Fruit fly (Drosophila melanogaster) whole organism, embryonic: Measurements from ENCODE around the gene Plzf.

Experiments used
- ATbp ChIP-seq: fragments of 200-800 bp; sonication (Bioruptor generic); optimal IDR thresholded peaks from 2 replicates; lab custom pipeline; 2017; ENCODE audit warnings: missing biosample characterization, mild to moderate bottlenecking, missing genetic modification characterization, missing genetic modification reagents
- B-H2 ChIP-seq: fragments of 200-800 bp; sonication (Bioruptor generic); optimal IDR thresholded peaks from 2 replicates; lab custom pipeline; 2018; ENCODE audit warnings: missing biosample characterization, mild to moderate bottlenecking, missing genetic modification characterization
- CG11504 ChIP-seq: fragments of 200-800 bp; sonication (Bioruptor generic); optimal IDR thresholded peaks from 3 replicates; lab custom pipeline; 2019; ENCODE audit warnings: missing biosample characterization, mild to moderate bottlenecking, missing genetic modification characterization, moderate library complexity
- CG12744 ChIP-seq: fragments of 200-800 bp; sonication (Bioruptor generic); optimal IDR thresholded peaks from 2 replicates; lab custom pipeline; 2016; ENCODE audit warnings: missing biosample characterization, missing genetic modification characterization
- CG13624 ChIP-seq: fragments of 200-800 bp; sonication (Bioruptor generic); optimal IDR thresholded peaks from 2 replicates; lab custom pipeline; 2016; ENCODE audit warnings: missing biosample characterization, missing genetic modification characterization
- CG18476 ChIP-seq: fragments of 200-800 bp; sonication (Bioruptor generic); optimal IDR thresholded peaks from 2 replicates; lab custom pipeline; 2016; ENCODE audit warnings: missing biosample characterization, mild to moderate bottlenecking, missing genetic modification characterization
- CG18764 ChIP-seq: fragments of 200-800 bp; sonication (Bioruptor generic); optimal IDR thresholded peaks from 3 replicates; lab custom pipeline; 2016; ENCODE audit warnings: missing biosample characterization, missing genetic modification characterization
- CG3995 ChIP-seq: fragments of 200-800 bp; sonication (Bioruptor generic); optimal IDR thresholded peaks from 3 replicates; lab custom pipeline; 2016; ENCODE audit warnings: missing biosample characterization, missing genetic modification characterization
- CG6175 ChIP-seq: fragments of 200-800 bp; sonication (Bioruptor generic); IDR thresholded peaks from 3 replicates; pipeline ENCODE4 v1.3.6; 2022; ENCODE audit warnings: missing biosample characterization, missing genetic modification characterization
- CG6272 ChIP-seq: fragments of 200-800 bp; sonication (Bioruptor generic); IDR thresholded peaks from 2 replicates; pipeline ENCODE4 v1.3.6; 2022; ENCODE audit warnings: missing biosample characterization, missing genetic modification characterization
- CG7271 ChIP-seq: fragments of 200-800 bp; sonication (Bioruptor generic); optimal IDR thresholded peaks from 2 replicates; lab custom pipeline; 2018; ENCODE audit warnings: missing biosample characterization, mild to moderate bottlenecking, missing genetic modification characterization, moderate library complexity
- CG7556 ChIP-seq: fragments of 200-800 bp; sonication (Bioruptor generic); optimal IDR thresholded peaks from 2 replicates; lab custom pipeline; 2017; ENCODE audit warnings: missing biosample characterization, mild to moderate bottlenecking, missing genetic modification characterization
- CG7786 ChIP-seq: fragments of 200-800 bp; sonication (Bioruptor generic); optimal IDR thresholded peaks from 2 replicates; lab custom pipeline; 2016; ENCODE audit warnings: missing biosample characterization, missing genetic modification characterization
- CG7839 ChIP-seq: fragments of 200-800 bp; sonication (Bioruptor generic); optimal IDR thresholded peaks from 3 replicates; lab custom pipeline; 2018; ENCODE audit warnings: missing biosample characterization, mild to moderate bottlenecking, missing genetic modification characterization, moderate library complexity
- CG9609 ChIP-seq: fragments of 200-800 bp; sonication (Bioruptor generic); optimal IDR thresholded peaks from 3 replicates; lab custom pipeline; 2016; ENCODE audit warnings: missing biosample characterization, missing genetic modification characterization
- D ChIP-seq, 2 experiments: fragments of 200-800 bp in 1 of 2; fragments of >200 bp in 1 of 2; sonication (Bioruptor generic) in 1 of 2; optimal IDR thresholded peaks; 2 replicates in 1 of 2; 3 replicates in 1 of 2; lab custom pipeline; 2017; ENCODE audit warnings: mild to moderate bottlenecking in 1 of 2, missing biosample characterization in 1 of 2, missing genetic modification characterization in 1 of 2, missing genetic modification reagents in 1 of 2
- Dp ChIP-seq: fragments of 200-800 bp; sonication (Bioruptor generic); optimal IDR thresholded peaks from 2 replicates; lab custom pipeline; 2018; ENCODE audit warnings: missing biosample characterization, mild to moderate bottlenecking, missing genetic modification characterization, moderate library complexity
- ERR ChIP-seq: fragments of 200-800 bp; sonication (Bioruptor generic); optimal IDR thresholded peaks from 2 replicates; lab custom pipeline; 2016; ENCODE audit warnings: missing biosample characterization, missing genetic modification characterization
- Eip74EF ChIP-seq, 2 experiments: fragments of 200-800 bp in 1 of 2; fragments of >200 bp in 1 of 2; sonication (Bioruptor generic) in 1 of 2; optimal IDR thresholded peaks; 2 replicates each; lab custom pipeline; 2017 to 2019; ENCODE audit warnings: missing biosample characterization in 2 of 2, missing genetic modification characterization in 2 of 2, mild to moderate bottlenecking in 1 of 2, moderate library complexity in 1 of 2
- Fer1 ChIP-seq: fragments of 200-800 bp; sonication (Bioruptor generic); optimal IDR thresholded peaks from 2 replicates; lab custom pipeline; 2017; ENCODE audit warnings: missing biosample characterization, mild to moderate bottlenecking, missing genetic modification characterization
- GATAe ChIP-seq: fragments of 200-800 bp; sonication (Bioruptor generic); conservative IDR thresholded peaks from 2 replicates; pipeline ENCODE4 v1.3.6; 2022; ENCODE audit warnings: missing biosample characterization, missing genetic modification characterization
- Gsc ChIP-seq: fragments of 200-800 bp; sonication (Bioruptor generic); IDR thresholded peaks from 2 replicates; pipeline ENCODE4 v1.3.6; 2022; ENCODE audit warnings: missing biosample characterization, missing genetic modification characterization
- HHEX ChIP-seq: fragments of 200-800 bp; sonication (Bioruptor generic); optimal IDR thresholded peaks from 3 replicates; lab custom pipeline; 2017; ENCODE audit warnings: missing biosample characterization, mild to moderate bottlenecking, missing genetic modification characterization, missing genetic modification reagents
- HmgD ChIP-seq: fragments of 200-800 bp; sonication (Bioruptor generic); optimal IDR thresholded peaks from 3 replicates; lab custom pipeline; 2016; ENCODE audit warnings: missing biosample characterization, missing genetic modification characterization
- HmgZ ChIP-seq: fragments of 200-800 bp; sonication (Bioruptor generic); optimal IDR thresholded peaks from 2 replicates; lab custom pipeline; 2018; ENCODE audit warnings: missing biosample characterization, mild to moderate bottlenecking, missing genetic modification characterization
- Hmx ChIP-seq: fragments of 200-800 bp; sonication (Bioruptor generic); optimal IDR thresholded peaks from 2 replicates; lab custom pipeline; 2016; ENCODE audit warnings: missing biosample characterization, missing genetic modification characterization
- Hsf ChIP-seq: fragments of 200-800 bp; sonication (Bioruptor generic); optimal IDR thresholded peaks from 3 replicates; lab custom pipeline; 2016; ENCODE audit warnings: missing biosample characterization, missing genetic modification characterization
- Jarid2 ChIP-seq: fragments of 200-800 bp; sonication (Bioruptor generic); optimal IDR thresholded peaks from 3 replicates; lab custom pipeline; 2017; ENCODE audit warnings: mild to moderate bottlenecking, missing biosample characterization, missing genetic modification reagents, missing genetic modification characterization
- NK7.1 ChIP-seq: fragments of 200-800 bp; sonication (Bioruptor generic); optimal IDR thresholded peaks from 3 replicates; lab custom pipeline; 2016; ENCODE audit warnings: missing biosample characterization, missing genetic modification characterization
- NfI ChIP-seq: fragments of 200-800 bp; sonication (Bioruptor generic); optimal IDR thresholded peaks from 3 replicates; lab custom pipeline; 2018; ENCODE audit warnings: missing biosample characterization, mild to moderate bottlenecking, missing genetic modification characterization, moderate library complexity
- Ravus ChIP-seq: fragments of 200-800 bp; sonication (Bioruptor generic); IDR thresholded peaks from 2 replicates; pipeline ENCODE4 v1.3.6; 2022; ENCODE audit warnings: missing biosample characterization, missing genetic modification characterization
- Sin3A ChIP-seq: fragments of >200 bp; optimal IDR thresholded peaks from 2 replicates; lab custom pipeline; 2018
- Xbp1 ChIP-seq: fragments of 200-800 bp; sonication (Bioruptor generic); optimal IDR thresholded peaks from 3 replicates; lab custom pipeline; 2016; ENCODE audit warnings: missing biosample characterization, mild to moderate bottlenecking, missing genetic modification characterization
- btn ChIP-seq: fragments of 200-800 bp; sonication (Bioruptor generic); optimal IDR thresholded peaks from 2 replicates; lab custom pipeline; 2016; ENCODE audit warnings: missing biosample characterization, missing genetic modification characterization
- cato ChIP-seq: fragments of 200-800 bp; sonication (Bioruptor generic); optimal IDR thresholded peaks from 2 replicates; lab custom pipeline; 2016; ENCODE audit warnings: missing biosample characterization, missing genetic modification characterization, borderline replicate concordance
- dysf ChIP-seq: fragments of 200-800 bp; sonication (Bioruptor generic); IDR thresholded peaks from 3 replicates; pipeline ENCODE4 v1.3.6; 2022; ENCODE audit warnings: missing biosample characterization, missing genetic modification characterization
- exex ChIP-seq: fragments of 200-800 bp; sonication (Bioruptor generic); optimal IDR thresholded peaks from 4 replicates; lab custom pipeline; 2018; ENCODE audit warnings: missing biosample characterization, mild to moderate bottlenecking, missing genetic modification characterization, moderate library complexity
- fd96Cb ChIP-seq: fragments of 200-800 bp; sonication (Bioruptor generic); optimal IDR thresholded peaks from 2 replicates; lab custom pipeline; 2018; ENCODE audit warnings: missing biosample characterization, mild to moderate bottlenecking, missing genetic modification characterization, moderate library complexity
- grau ChIP-seq: fragments of 200-800 bp; optimal IDR thresholded peaks from 3 replicates; lab custom pipeline; 2019; ENCODE audit warnings: missing biosample characterization, mild to moderate bottlenecking, missing genetic modification characterization, moderate library complexity
- hbn ChIP-seq: fragments of 200-800 bp; sonication (Bioruptor generic); IDR thresholded peaks from 2 replicates; pipeline ENCODE4 v1.3.6; 2022; ENCODE audit warnings: missing biosample characterization, missing genetic modification characterization; ENCODE audit not compliant: partially characterized antibody
- kah ChIP-seq: fragments of 200-800 bp; sonication (Bioruptor generic); optimal IDR thresholded peaks from 2 replicates; lab custom pipeline; 2018; ENCODE audit warnings: missing biosample characterization, mild to moderate bottlenecking, missing genetic modification characterization
- kay ChIP-seq: fragments of 200-800 bp; sonication (Bioruptor generic); optimal IDR thresholded peaks from 2 replicates; lab custom pipeline; 2016; ENCODE audit warnings: missing biosample characterization, missing genetic modification characterization
- lab ChIP-seq: fragments of 200-800 bp; sonication (Bioruptor generic); optimal IDR thresholded peaks from 3 replicates; lab custom pipeline; 2017; ENCODE audit warnings: missing biosample characterization, missing genetic modification characterization, mild to moderate bottlenecking, moderate library complexity, missing genetic modification reagents
- lbe ChIP-seq: fragments of 200-800 bp; sonication (Bioruptor generic); optimal IDR thresholded peaks from 2 replicates; lab custom pipeline; 2016; ENCODE audit warnings: missing biosample characterization, mild to moderate bottlenecking, missing genetic modification characterization
- nmo ChIP-seq: fragments of 200-800 bp; sonication (Bioruptor generic); optimal IDR thresholded peaks from 2 replicates; lab custom pipeline; 2018; ENCODE audit warnings: missing biosample characterization, mild to moderate bottlenecking, missing genetic modification characterization, moderate library complexity
- onecut ChIP-seq: fragments of 200-800 bp; sonication (Bioruptor generic); IDR thresholded peaks from 2 replicates; pipeline ENCODE4 v1.3.6; 2022; ENCODE audit warnings: missing biosample characterization, missing genetic modification characterization
- slp2 ChIP-seq: fragments of 200-800 bp; sonication (Bioruptor generic); optimal IDR thresholded peaks from 2 replicates; lab custom pipeline; 2016; ENCODE audit warnings: missing biosample characterization, missing genetic modification characterization
- sob ChIP-seq: fragments of 200-800 bp; sonication (Bioruptor generic); IDR thresholded peaks from 2 replicates; pipeline ENCODE4 v1.3.6; 2022; ENCODE audit warnings: missing biosample characterization, missing genetic modification characterization
- toy ChIP-seq: fragments of 200-800 bp; sonication (Bioruptor generic); IDR thresholded peaks from 2 replicates; pipeline ENCODE4 v1.3.6; 2022; ENCODE audit warnings: missing biosample characterization, missing genetic modification characterization
- yki ChIP-seq: fragments of >200 bp; optimal IDR thresholded peaks from 3 replicates; lab custom pipeline; 2018

Gene Plzf

DNA sequence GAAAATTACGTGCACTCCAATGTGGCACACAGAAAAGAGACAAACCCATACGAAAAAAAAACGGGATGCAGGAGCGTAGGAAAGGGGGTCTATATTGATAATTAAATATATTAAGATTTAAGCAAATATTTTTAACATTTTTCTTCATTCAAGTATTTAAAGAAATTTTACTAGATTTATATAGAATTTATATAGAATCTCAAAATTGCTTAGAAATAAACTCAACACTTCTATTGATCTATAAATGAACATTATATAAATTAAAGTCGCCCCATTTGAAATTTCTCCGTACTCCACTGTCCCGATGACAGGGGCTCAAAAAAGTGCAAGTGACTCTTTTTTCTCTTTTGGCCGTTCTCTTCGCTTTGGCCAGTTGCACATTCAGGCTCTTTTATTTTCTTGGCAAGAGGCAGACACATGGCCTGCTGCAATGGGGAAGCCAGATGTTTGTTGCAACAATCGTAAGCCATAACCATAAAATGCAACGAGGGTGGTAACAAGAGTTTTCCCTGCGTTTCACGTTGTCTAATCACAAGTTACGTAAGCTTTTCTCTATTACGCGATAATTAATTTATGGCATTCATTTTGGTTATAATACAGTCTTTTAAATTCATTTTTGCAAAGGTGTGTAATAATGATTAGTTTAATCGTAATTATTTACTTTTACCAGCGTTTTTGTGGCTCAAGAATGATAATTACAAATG is 17.1 kb upstream of the Plzf start (continued):
- TF ChIP-seq toy (GFP tag; lab: Robert Waterston, UW) = no peak
- TF ChIP-seq CG18764 (GFP tag; lab: Kevin White, UChicago) = no peak
- no peak for TF ChIP-seq kah
- TF ChIP-seq Eip74EF (GFP tag; optimal IDR thresholded peaks at IDR 0.05; lab: Kevin White, UChicago) = no peak
- TF ChIP-seq CG7839 = peak; percentile 52
- no peak for TF ChIP-seq Sin3A (lab: Kevin White, UChicago)
- no peak for TF ChIP-seq CG6175 (GFP tag; lab: Robert Waterston, UW)
- TF ChIP-seq cato (GFP tag; lab: Kevin White, UChicago) = no peak
- peak; percentile 37 for TF ChIP-seq fd96Cb (tag; lab: Kevin White, UChicago)
- no peak for TF ChIP-seq CG11504 (tag; lab: Kevin White, UChicago)
- TF ChIP-seq onecut = no peak
- no peak for TF ChIP-seq NK7.1 (GFP tag; lab: Kevin White, UChicago)
- TF ChIP-seq Hsf (GFP tag; lab: Kevin White, UChicago) = no peak
- peak; percentile 69 for TF ChIP-seq nmo (GFP tag; lab: Kevin White, UChicago)
- TF ChIP-seq exex = no peak
- TF ChIP-seq Xbp1 = no peak
- peak; percentile 38 for TF ChIP-seq ATbp (GFP tag; lab: Kevin White, UChicago)
- no peak for TF ChIP-seq HmgD (GFP tag; lab: Kevin White, UChicago)
- no peak for TF ChIP-seq ERR (GFP tag; lab: Kevin White, UChicago)
- no peak for TF ChIP-seq HmgZ (tag; lab: Kevin White, UChicago)
- no peak for TF ChIP-seq CG12744 (GFP tag; lab: Kevin White, UChicago)
- TF ChIP-seq CG6272 (GFP tag; lab: Robert Waterston, UW) = no peak
- TF ChIP-seq yki = no peak
- no peak for TF ChIP-seq dysf (GFP tag; lab: Robert Waterston, UW)
- no peak for TF ChIP-seq btn (GFP tag; lab: Kevin White, UChicago)
- no peak for TF ChIP-seq Ravus (GFP tag; lab: Robert Waterston, UW)
- TF ChIP-seq lbe = peak; percentile 71
- TF ChIP-seq lab = no peak
- no peak for TF ChIP-seq kay (GFP tag; lab: Kevin White, UChicago)
- TF ChIP-seq slp2 (GFP tag; lab: Kevin White, UChicago) = no peak
- no peak for TF ChIP-seq CG7786
- TF ChIP-seq HHEX (GFP tag; lab: Kevin White, UChicago) = no peak
- no peak for TF ChIP-seq CG13624 (GFP tag; lab: Kevin White, UChicago)
- TF ChIP-seq grau (tag; lab: Kevin White, UChicago) = peak; percentile 45
- TF ChIP-seq CG18476 (GFP tag; lab: Kevin White, UChicago) = peak; percentile 92
- TF ChIP-seq CG9609 (GFP tag; lab: Kevin White, UChicago) = no peak
- no peak for TF ChIP-seq Gsc (GFP tag; lab: Robert Waterston, UW)
- no peak for TF ChIP-seq B-H2 (GFP tag; lab: Kevin White, UChicago)
- peak; percentile 27 for TF ChIP-seq CG7271 (tag; lab: Kevin White, UChicago)
- TF ChIP-seq GATAe = no peak
- TF ChIP-seq Fer1 (GFP tag; lab: Kevin White, UChicago) = no peak
- TF ChIP-seq CG7556 (GFP tag; lab: Kevin White, UChicago) = peak; percentile 38
- no peak for TF ChIP-seq sob (GFP tag; lab: Robert Waterston, UW)
- no peak for TF ChIP-seq D (optimal IDR thresholded peaks at IDR 0.05; lab: Kevin White, UChicago)
- TF ChIP-seq D (GFP tag; optimal IDR thresholded peaks at IDR 0.05; lab: Kevin White, UChicago) = peak; percentile 46
- TF ChIP-seq NfI (GFP tag; lab: Kevin White, UChicago) = no peak
- no peak for TF ChIP-seq Hmx (GFP tag; lab: Kevin White, UChicago)
- TF ChIP-seq CG3995 (GFP tag; lab: Kevin White, UChicago) = no peak
- no peak for TF ChIP-seq Dp (GFP tag; lab: Kevin White, UChicago)
- no peak for TF ChIP-seq Jarid2 (GFP tag; lab: Kevin White, UChicago)
- no peak for TF ChIP-seq hbn (GFP tag; lab: Robert Waterston, UW)
